Fruit fly (Drosophila melanogaster) whole organism, embryonic: ENCODE data around the gene Unr.

Source experiments
- B-H2 ChIP-seq: fragments of 200-800 bp; sonication (Bioruptor generic); optimal IDR thresholded peaks from 2 replicates; lab custom pipeline; 2018; ENCODE audit warnings: missing biosample characterization, mild to moderate bottlenecking, missing genetic modification characterization
- CG10431 ChIP-seq: fragments of 200-800 bp; sonication (Bioruptor generic); optimal IDR thresholded peaks from 3 replicates; lab custom pipeline; 2018; ENCODE audit warnings: missing biosample characterization, mild to moderate bottlenecking, missing genetic modification characterization
- CG11398 ChIP-seq: fragments of 200-800 bp; sonication (Bioruptor generic); optimal IDR thresholded peaks from 2 replicates; lab custom pipeline; 2016; ENCODE audit warnings: missing biosample characterization, missing genetic modification characterization
- CG12104 ChIP-seq: fragments of 200-800 bp; sonication (Bioruptor generic); optimal IDR thresholded peaks from 3 replicates; lab custom pipeline; 2016; ENCODE audit warnings: missing biosample characterization, missing genetic modification characterization
- CG14710 ChIP-seq: fragments of 200-800 bp; sonication (Bioruptor generic); optimal IDR thresholded peaks from 3 replicates; lab custom pipeline; 2019; ENCODE audit warnings: missing biosample characterization, mild to moderate bottlenecking, missing genetic modification characterization, moderate library complexity
- CG14965 ChIP-seq: fragments of 200-800 bp; sonication (Bioruptor generic); optimal IDR thresholded peaks from 2 replicates; lab custom pipeline; 2016; ENCODE audit warnings: missing biosample characterization, missing genetic modification characterization, borderline replicate concordance
- CG15696 ChIP-seq: fragments of 200-800 bp; sonication (Bioruptor generic); optimal IDR thresholded peaks from 2 replicates; lab custom pipeline; 2019; ENCODE audit warnings: missing biosample characterization, mild to moderate bottlenecking, missing genetic modification characterization, moderate library complexity
- CG1647 ChIP-seq: fragments of 200-800 bp; sonication (Bioruptor generic); optimal IDR thresholded peaks from 3 replicates; lab custom pipeline; 2016; ENCODE audit warnings: missing biosample characterization, missing genetic modification characterization
- CG17359 ChIP-seq: fragments of 200-800 bp; sonication (Bioruptor generic); optimal IDR thresholded peaks from 3 replicates; lab custom pipeline; 2018; ENCODE audit warnings: missing biosample characterization, mild to moderate bottlenecking, missing genetic modification characterization, moderate library complexity
- CG18599 ChIP-seq: fragments of 200-800 bp; sonication (Bioruptor generic); optimal IDR thresholded peaks from 3 replicates; lab custom pipeline; 2017; ENCODE audit warnings: missing biosample characterization, missing genetic modification characterization, mild to moderate bottlenecking, moderate library complexity, missing genetic modification reagents
- CG2712 ChIP-seq: fragments of 200-800 bp; optimal IDR thresholded peaks from 3 replicates; lab custom pipeline; 2019; ENCODE audit warnings: missing biosample characterization, mild to moderate bottlenecking, missing genetic modification characterization, moderate library complexity
- CG3407 ChIP-seq: fragments of 200-800 bp; sonication (Bioruptor generic); optimal IDR thresholded peaks from 2 replicates; lab custom pipeline; 2018; ENCODE audit warnings: missing biosample characterization, mild to moderate bottlenecking, missing genetic modification characterization
- CG7357 ChIP-seq: fragments of 200-800 bp; sonication (Bioruptor generic); IDR thresholded peaks from 3 replicates; pipeline ENCODE4 v1.3.6; 2022; ENCODE audit warnings: missing biosample characterization, missing genetic modification characterization
- CG9727 ChIP-seq: fragments of 200-800 bp; sonication (Bioruptor generic); optimal IDR thresholded peaks from 3 replicates; lab custom pipeline; 2017; ENCODE audit warnings: missing biosample characterization, mild to moderate bottlenecking, missing genetic modification characterization
- D ChIP-seq, 2 experiments: fragments of 200-800 bp in 1 of 2; fragments of >200 bp in 1 of 2; sonication (Bioruptor generic) in 1 of 2; optimal IDR thresholded peaks; 2 replicates in 1 of 2; 3 replicates in 1 of 2; lab custom pipeline; 2017; ENCODE audit warnings: mild to moderate bottlenecking in 1 of 2, missing biosample characterization in 1 of 2, missing genetic modification characterization in 1 of 2, missing genetic modification reagents in 1 of 2
- Dfd ChIP-seq, 2 experiments: fragments of >200 bp; optimal IDR thresholded peaks; 2 replicates each; lab custom pipeline; 2017; ENCODE audit warnings: missing biosample characterization in 2 of 2, missing genetic modification characterization in 2 of 2
- Drgx ChIP-seq: fragments of 200-800 bp; sonication (Bioruptor generic); IDR thresholded peaks from 2 replicates; pipeline ENCODE4 v1.3.6; 2022; ENCODE audit warnings: missing biosample characterization, missing genetic modification characterization
- Fer1 ChIP-seq: fragments of 200-800 bp; sonication (Bioruptor generic); optimal IDR thresholded peaks from 2 replicates; lab custom pipeline; 2017; ENCODE audit warnings: missing biosample characterization, mild to moderate bottlenecking, missing genetic modification characterization
- H15 ChIP-seq: fragments of 200-800 bp; sonication (Bioruptor generic); IDR thresholded peaks from 3 replicates; pipeline ENCODE4 v1.3.6; 2022; ENCODE audit warnings: missing biosample characterization, missing genetic modification characterization
- HmgD ChIP-seq: fragments of 200-800 bp; sonication (Bioruptor generic); optimal IDR thresholded peaks from 3 replicates; lab custom pipeline; 2016; ENCODE audit warnings: missing biosample characterization, missing genetic modification characterization
- MBD-R2 ChIP-seq: fragments of 200-800 bp; sonication (Bioruptor generic); IDR thresholded peaks from 2 replicates; pipeline ENCODE4 v1.3.6; 2022; ENCODE audit warnings: missing biosample characterization, missing genetic modification characterization
- Med ChIP-seq: fragments of 200-800 bp; sonication (Bioruptor generic); peaks from one replicate; lab custom pipeline; 2016; ENCODE audit warnings: missing biosample characterization, missing genetic modification characterization, mild to moderate bottlenecking, inconsistent platforms, moderate library complexity
- Oaz ChIP-seq: fragments of 200-800 bp; sonication (Bioruptor generic); IDR thresholded peaks from 2 replicates; pipeline ENCODE4 v1.3.6; 2022; ENCODE audit warnings: missing biosample characterization, missing genetic modification characterization
- Pdp1 ChIP-seq, 2 experiments: fragments of 200-800 bp; sonication (Bioruptor generic); optimal IDR thresholded peaks; 3 replicates each; lab custom pipeline; 2016; ENCODE audit warnings: missing biosample characterization in 2 of 2, missing genetic modification characterization in 2 of 2, mild to moderate bottlenecking in 1 of 2, moderate library complexity in 1 of 2
- Sox102F ChIP-seq: fragments of 200-800 bp; sonication (Bioruptor generic); optimal IDR thresholded peaks from 2 replicates; lab custom pipeline; 2018; ENCODE audit warnings: missing biosample characterization, mild to moderate bottlenecking, missing genetic modification characterization, moderate library complexity
- Sry-β ChIP-seq: fragments of 200-800 bp; sonication (Bioruptor generic); optimal IDR thresholded peaks from 2 replicates; lab custom pipeline; 2018; ENCODE audit warnings: missing biosample characterization, mild to moderate bottlenecking, missing genetic modification characterization, moderate library complexity
- Sry-δ ChIP-seq: fragments of 200-800 bp; sonication (Bioruptor generic); optimal IDR thresholded peaks from 2 replicates; lab custom pipeline; 2016; ENCODE audit warnings: missing biosample characterization, missing genetic modification characterization
- Vsx1 ChIP-seq: fragments of 200-800 bp; sonication (Bioruptor generic); optimal IDR thresholded peaks from 2 replicates; lab custom pipeline; 2017; ENCODE audit warnings: missing biosample characterization, mild to moderate bottlenecking, missing genetic modification characterization, missing genetic modification reagents
- YL-1 ChIP-seq: fragments of 200-800 bp; sonication (Bioruptor generic); optimal IDR thresholded peaks from 3 replicates; lab custom pipeline; 2017; ENCODE audit warnings: missing biosample characterization, mild to moderate bottlenecking, missing genetic modification characterization
- ab ChIP-seq: fragments of 200-800 bp; sonication (Bioruptor generic); optimal IDR thresholded peaks from 2 replicates; lab custom pipeline; 2016; ENCODE audit warnings: missing biosample characterization, missing genetic modification characterization
- bab2 ChIP-seq: fragments of 200-800 bp; sonication (Bioruptor generic); optimal IDR thresholded peaks from 2 replicates; lab custom pipeline; 2016; ENCODE audit warnings: missing biosample characterization, missing genetic modification characterization
- bbx ChIP-seq: fragments of 200-800 bp; sonication (Bioruptor generic); IDR thresholded peaks from 2 replicates; pipeline ENCODE4 v1.3.6; 2022; ENCODE audit warnings: missing biosample characterization, missing genetic modification characterization; ENCODE audit not compliant: partially characterized antibody
- bcd ChIP-seq: fragments of 200-800 bp; sonication (Bioruptor generic); optimal IDR thresholded peaks from 2 replicates; lab custom pipeline; 2017; ENCODE audit warnings: missing biosample characterization, mild to moderate bottlenecking, missing genetic modification characterization
- cad ChIP-seq: fragments of >200 bp; optimal IDR thresholded peaks from 2 replicates; lab custom pipeline; 2017; ENCODE audit warnings: missing biosample characterization, missing genetic modification characterization
- cg ChIP-seq: fragments of 200-800 bp; sonication (Bioruptor generic); optimal IDR thresholded peaks from 3 replicates; lab custom pipeline; 2019; ENCODE audit warnings: missing biosample characterization, mild to moderate bottlenecking, missing genetic modification characterization, moderate library complexity
- chif ChIP-seq, 2 experiments: fragments of 200-800 bp; sonication (Bioruptor generic); optimal IDR thresholded peaks; 3 replicates each; lab custom pipeline; 2016; ENCODE audit warnings: missing biosample characterization in 2 of 2, missing genetic modification characterization in 2 of 2
- chn ChIP-seq: fragments of 200-800 bp; sonication (Bioruptor generic); optimal IDR thresholded peaks from 2 replicates; lab custom pipeline; 2016; ENCODE audit warnings: missing biosample characterization, missing genetic modification characterization
- dmrt99B ChIP-seq: fragments of 200-800 bp; sonication (Bioruptor generic); optimal IDR thresholded peaks from 2 replicates; lab custom pipeline; 2018; ENCODE audit warnings: missing biosample characterization, mild to moderate bottlenecking, missing genetic modification characterization, moderate library complexity
- fd96Cb ChIP-seq: fragments of 200-800 bp; sonication (Bioruptor generic); optimal IDR thresholded peaks from 2 replicates; lab custom pipeline; 2018; ENCODE audit warnings: missing biosample characterization, mild to moderate bottlenecking, missing genetic modification characterization, moderate library complexity
- gem ChIP-seq: fragments of 200-800 bp; sonication (Bioruptor generic); optimal IDR thresholded peaks from 2 replicates; lab custom pipeline; 2019; ENCODE audit warnings: missing biosample characterization, mild to moderate bottlenecking, missing genetic modification characterization, moderate library complexity
- grau ChIP-seq: fragments of 200-800 bp; optimal IDR thresholded peaks from 3 replicates; lab custom pipeline; 2019; ENCODE audit warnings: missing biosample characterization, mild to moderate bottlenecking, missing genetic modification characterization, moderate library complexity
- lola ChIP-seq, 3 experiments: fragments of >200 bp in 2 of 3; fragments of 200-800 bp in 1 of 3; sonication (Bioruptor generic) in 1 of 3; optimal IDR thresholded peaks; 2 replicates each; lab custom pipeline; 2017 to 2019; ENCODE audit warnings: missing biosample characterization in 3 of 3, missing genetic modification characterization in 3 of 3, mild to moderate bottlenecking in 1 of 3, moderate library complexity in 1 of 3
- org-1 ChIP-seq: fragments of 200-800 bp; sonication (Bioruptor generic); optimal IDR thresholded peaks from 2 replicates; lab custom pipeline; 2017; ENCODE audit warnings: missing biosample characterization, missing genetic modification characterization
- pho ChIP-seq: fragments of 200-800 bp; sonication (Bioruptor generic); optimal IDR thresholded peaks from 2 replicates; lab custom pipeline; 2016; ENCODE audit warnings: missing biosample characterization, missing genetic modification characterization
- run ChIP-seq: fragments of 200-800 bp; sonication (Bioruptor generic); optimal IDR thresholded peaks from 3 replicates; lab custom pipeline; 2018; ENCODE audit warnings: missing biosample characterization, mild to moderate bottlenecking, missing genetic modification characterization
- sens ChIP-seq: fragments of 200-800 bp; sonication (Bioruptor generic); peaks from one replicate; lab custom pipeline; 2016; ENCODE audit warnings: missing biosample characterization, missing genetic modification characterization
- tio ChIP-seq: fragments of 200-800 bp; sonication (Bioruptor generic); optimal IDR thresholded peaks from 2 replicates; lab custom pipeline; 2017; ENCODE audit warnings: missing biosample characterization, missing genetic modification characterization, inconsistent platforms
- unpg ChIP-seq: fragments of 200-800 bp; sonication (Bioruptor generic); optimal IDR thresholded peaks from 3 replicates; lab custom pipeline; 2018; ENCODE audit warnings: missing biosample characterization, mild to moderate bottlenecking, missing genetic modification characterization, moderate library complexity
- wor ChIP-seq: fragments of 200-800 bp; sonication (Bioruptor generic); IDR thresholded peaks from 2 replicates; pipeline ENCODE4 v1.3.6; 2022; ENCODE audit warnings: missing biosample characterization, missing genetic modification characterization
- z ChIP-seq: fragments of 200-800 bp; sonication (Bioruptor generic); IDR thresholded peaks from 3 replicates; pipeline ENCODE4 v1.3.6; 2022; ENCODE audit warnings: missing biosample characterization, missing genetic modification characterization

Unr gene

DNA sequence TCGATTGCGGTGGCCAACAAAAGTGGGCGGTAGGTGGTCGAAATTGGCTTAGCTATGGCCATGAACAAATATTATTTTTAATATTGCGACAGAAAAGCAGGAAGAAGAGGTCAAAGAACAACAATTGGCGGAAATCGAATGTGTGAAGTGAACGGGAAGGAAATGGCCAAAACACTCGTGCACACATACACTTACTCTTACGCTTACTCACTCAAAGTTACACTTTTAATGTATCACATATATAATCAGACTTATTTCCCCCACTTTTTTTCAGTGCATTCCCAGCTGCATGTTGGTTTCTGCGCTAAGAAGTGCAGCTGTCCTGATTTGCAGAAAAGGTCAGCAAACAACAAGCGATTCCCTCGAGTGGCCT lies 6.3 kb upstream of the Unr start:
- TF ChIP-seq cad (GFP tag; lab: Kevin White, UChicago) = no peak
- TF ChIP-seq bab2 (GFP tag; lab: Kevin White, UChicago) = no peak
- TF ChIP-seq Vsx1 (GFP tag; lab: Kevin White, UChicago) = no peak
- TF ChIP-seq Pdp1 (GFP tag; optimal IDR thresholded peaks at IDR 0.05; lab: Kevin White, UChicago) = peak in 1 of 2 experiments; percentile 17
- TF ChIP-seq Sox102F (GFP tag; lab: Kevin White, UChicago) = peak; percentile 19
- TF ChIP-seq YL-1 (GFP tag; lab: Kevin White, UChicago) = no peak
- no peak for TF ChIP-seq Dfd (GFP tag; optimal IDR thresholded peaks at IDR 0.05; lab: Kevin White, UChicago)
- TF ChIP-seq grau (tag; lab: Kevin White, UChicago) = peak; percentile 0
- no peak for TF ChIP-seq CG3407
- TF ChIP-seq bcd = peak; percentile 9
- no peak for TF ChIP-seq chn (GFP tag; lab: Kevin White, UChicago)
- TF ChIP-seq CG14965 (GFP tag; lab: Kevin White, UChicago) = no peak
- no peak for TF ChIP-seq z
- no peak for TF ChIP-seq Oaz (GFP tag; lab: Robert Waterston, UW)
- TF ChIP-seq lola (GFP tag; optimal IDR thresholded peaks at IDR 0.05; lab: Kevin White, UChicago) = peak in 1 of 3 experiments; percentile 4
- TF ChIP-seq CG18599 (GFP tag; lab: Kevin White, UChicago) = peak; percentile 34
- TF ChIP-seq CG17359 (tag; lab: Kevin White, UChicago) = peak; percentile 5
- no peak for TF ChIP-seq B-H2 (GFP tag; lab: Kevin White, UChicago)
- no peak for TF ChIP-seq org-1 (GFP tag; lab: Kevin White, UChicago)
- no peak for TF ChIP-seq MBD-R2 (GFP tag; lab: Robert Waterston, UW)
- TF ChIP-seq ab (GFP tag; lab: Kevin White, UChicago) = no peak
- TF ChIP-seq gem = peak; percentile 63
- TF ChIP-seq D (optimal IDR thresholded peaks at IDR 0.05; lab: Kevin White, UChicago) = no peak
- TF ChIP-seq D (GFP tag; optimal IDR thresholded peaks at IDR 0.05; lab: Kevin White, UChicago) = peak; percentile 37
- TF ChIP-seq chif (GFP tag; optimal IDR thresholded peaks at IDR 0.05; lab: Kevin White, UChicago) = peak in 1 of 2 experiments; percentile 4
- TF ChIP-seq wor (GFP tag; lab: Robert Waterston, UW) = no peak
- peak; percentile 58 for TF ChIP-seq Drgx
- TF ChIP-seq Sry-β (GFP tag; lab: Kevin White, UChicago) = no peak
- TF ChIP-seq tio (GFP tag; lab: Kevin White, UChicago) = no peak
- peak; percentile 49 for TF ChIP-seq CG9727 (GFP tag; lab: Kevin White, UChicago)
- peak; percentile 34 for TF ChIP-seq CG1647 (GFP tag; lab: Kevin White, UChicago)
- no peak for TF ChIP-seq H15 (GFP tag; lab: Robert Waterston, UW)
- no peak for TF ChIP-seq cg (GFP tag; lab: Kevin White, UChicago)
- TF ChIP-seq HmgD (GFP tag; lab: Kevin White, UChicago) = peak; percentile 17
- peak; percentile 25 for TF ChIP-seq unpg (GFP tag; lab: Kevin White, UChicago)
- TF ChIP-seq CG2712 (tag; lab: Kevin White, UChicago) = peak; percentile 10
- no peak for TF ChIP-seq pho (GFP tag; lab: Kevin White, UChicago)
- TF ChIP-seq CG14710 (tag; lab: Kevin White, UChicago) = peak; percentile 33
- peak; percentile 29 for TF ChIP-seq CG12104 (GFP tag; lab: Kevin White, UChicago)
- no peak for TF ChIP-seq CG11398 (GFP tag; lab: Kevin White, UChicago)
- TF ChIP-seq CG15696 (tag; lab: Kevin White, UChicago) = peak; percentile 9
- TF ChIP-seq Sry-δ (GFP tag; lab: Kevin White, UChicago) = no peak
- 0 out of 3 replicates have a peak, but pooled peaks have one; percentile 7 for TF ChIP-seq CG7357 (GFP tag; lab: Robert Waterston, UW)
- TF ChIP-seq fd96Cb (tag; lab: Kevin White, UChicago) = peak; percentile 13
- peak; percentile 85 for TF ChIP-seq Med (GFP tag; lab: Kevin White, UChicago)
- TF ChIP-seq sens = peak; percentile 52
- no peak for TF ChIP-seq CG10431 (GFP tag; lab: Kevin White, UChicago)
- TF ChIP-seq bbx (GFP tag; lab: Robert Waterston, UW) = no peak
- peak; percentile 51 for TF ChIP-seq dmrt99B
- TF ChIP-seq run (tag; lab: Kevin White, UChicago) = no peak
- no peak for TF ChIP-seq Fer1 (GFP tag; lab: Kevin White, UChicago)
